Worm (Caenorhabditis elegans) whole organism, L2 larva: Measurements from ENCODE around the gene F59E12.1.

Experiments used
- ceh-82 ChIP-seq: fragments of 150-350 bp; optimal IDR thresholded peaks from 2 replicates; lab custom pipeline; 2014; ENCODE audit warnings: missing biosample characterization, missing genetic modification characterization
- dmd-4 ChIP-seq: sonication (generic microtip); optimal IDR thresholded peaks from 2 replicates; lab custom pipeline; 2017; ENCODE audit warnings: missing biosample characterization, missing genetic modification characterization
- elt-3 ChIP-seq: sonication (generic microtip); optimal IDR thresholded peaks from 2 replicates; lab custom pipeline; 2017; ENCODE audit warnings: missing biosample characterization, missing genetic modification characterization
- fos-1 ChIP-seq: fragments of 150-350 bp; optimal IDR thresholded peaks from 2 replicates; lab custom pipeline; 2014; ENCODE audit warnings: missing biosample characterization, missing genetic modification characterization
- sma-9 ChIP-seq, 2 experiments: fragments of 150-350 bp in 1 of 2; sonication (generic microtip) in 1 of 2; optimal IDR thresholded peaks; 2 replicates each; lab custom pipeline; 2014 to 2016; ENCODE audit warnings: missing genetic modification characterization in 2 of 2, mild to moderate bottlenecking in 1 of 2, missing biosample characterization in 1 of 2, missing compliant biosample characterization in 1 of 2, missing genetic modification reagents in 1 of 2, moderate library complexity in 1 of 2
- unc-55 ChIP-seq: fragments of 150-350 bp; sonication (generic microtip); optimal IDR thresholded peaks from 3 replicates; lab custom pipeline; 2014; ENCODE audit warnings: missing biosample characterization, missing genetic modification reagents, missing genetic modification characterization
- unc-62 ChIP-seq: fragments of 150-350 bp; optimal IDR thresholded peaks from 2 replicates; lab custom pipeline; 2014; ENCODE audit warnings: missing biosample characterization, missing genetic modification reagents, missing genetic modification characterization

DNA sequence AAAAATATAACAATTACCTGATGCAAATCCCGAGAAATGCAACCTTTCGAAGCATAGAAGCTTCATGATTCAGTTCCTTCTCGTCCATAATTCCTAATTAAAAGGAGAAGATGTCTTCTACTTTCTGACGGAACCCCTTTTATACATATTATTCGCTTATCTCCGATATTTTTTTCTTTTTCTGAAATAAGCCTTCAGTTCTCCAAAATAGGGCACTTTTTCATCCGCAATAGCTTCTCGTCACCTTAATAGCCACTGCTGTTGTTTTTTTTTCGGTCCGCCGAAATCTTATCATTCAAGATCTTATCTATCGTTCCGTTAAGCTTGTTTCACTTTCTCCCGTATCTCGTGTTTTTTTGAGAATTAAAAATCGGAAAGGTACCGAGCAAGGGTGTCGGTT is 2.0 kb upstream of the F59E12.1 start, which contains the start of gene bli-2:
- no peak for TF ChIP-seq sma-9 (GFP tag; optimal IDR thresholded peaks at IDR 0.05; lab: Kevin White, UChicago)
- TF ChIP-seq sma-9 (tag; optimal IDR thresholded peaks at IDR 0.05; lab: Kevin White, UChicago) = no peak
- TF ChIP-seq unc-62 = no peak
- TF ChIP-seq fos-1 (tag; lab: Kevin White, UChicago) = no peak
- TF ChIP-seq dmd-4 (tag; lab: Kevin White, UChicago) = no peak
- TF ChIP-seq unc-55 (GFP tag; lab: Kevin White, UChicago) = no peak
- TF ChIP-seq ceh-82 (tag; lab: Kevin White, UChicago) = no peak
- TF ChIP-seq elt-3 = no peak
